Worm (Caenorhabditis elegans): ENCODE results near the gene C18A3.7.

- no peak for TF ChIP-seq elt-3 (tag; optimal IDR thresholded peaks at IDR 0.05)
- no peak for TF ChIP-seq pha-4 (tag; optimal IDR thresholded peaks at IDR 0.05)
- TF ChIP-seq nhr-76 (tag; optimal IDR thresholded peaks at IDR 0.05) = no peak
Measured at ce11 chrII:5768274-5768820, 38.1 kb upstream of the C18A3.7 start.

All from whole organism, mixed stage, embryonic.